Worm (Caenorhabditis elegans) whole organism, L1 larva: ENCODE data around the gene F59B10.5.
"Not testable (repeated sequence)": the region's sequence is repeated elsewhere in the genome, so short reads cannot be mapped to it uniquely, and the experiment has no call there.

ENCODE experiments used
- C16A3.4 ChIP-seq: fragments of 150-350 bp; optimal IDR thresholded peaks from 2 replicates; lab custom pipeline; 2014; ENCODE audit warnings: missing biosample characterization, missing genetic modification characterization
- ama-1 ChIP-seq: fragments of 150-350 bp; optimal IDR thresholded peaks from 2 replicates; lab custom pipeline; 2014
- blmp-1 ChIP-seq: fragments of 150-350 bp; optimal IDR thresholded peaks from 2 replicates; lab custom pipeline; 2014; ENCODE audit warnings: missing biosample characterization, missing genetic modification characterization
- egl-13 ChIP-seq: sonication (generic microtip); optimal IDR thresholded peaks from 2 replicates; lab custom pipeline; 2016; ENCODE audit warnings: missing genotype, missing genetic modification reagents, missing genetic modification characterization, missing compliant biosample characterization
- fkh-10 ChIP-seq: sonication (generic microtip); optimal IDR thresholded peaks from 2 replicates; lab custom pipeline; 2017; ENCODE audit warnings: missing biosample characterization, missing genetic modification reagents, missing genetic modification characterization
- fos-1 ChIP-seq: fragments of 150-350 bp; optimal IDR thresholded peaks from 2 replicates; lab custom pipeline; 2014; ENCODE audit warnings: missing biosample characterization, missing genetic modification characterization
- jun-1 ChIP-seq: fragments of 150-350 bp; optimal IDR thresholded peaks from 2 replicates; lab custom pipeline; 2014; ENCODE audit warnings: missing biosample characterization, missing genetic modification reagents, missing genetic modification characterization
- lin-13 ChIP-seq: fragments of 150-350 bp; optimal IDR thresholded peaks from 2 replicates; lab custom pipeline; 2014; ENCODE audit warnings: missing biosample characterization, missing genetic modification reagents, missing genetic modification characterization
- lir-3 ChIP-seq: sonication (generic microtip); optimal IDR thresholded peaks from 2 replicates; lab custom pipeline; 2016; ENCODE audit warnings: mild to moderate bottlenecking, missing genetic modification characterization, moderate library complexity, missing compliant biosample characterization; ENCODE audit not compliant: poor library complexity
- pag-3 ChIP-seq: sonication (generic microtip); optimal IDR thresholded peaks from 2 replicates; lab custom pipeline; 2017; ENCODE audit warnings: missing genetic modification characterization, mild to moderate bottlenecking, missing compliant biosample characterization, antibody characterized with exemption, borderline replicate concordance; ENCODE audit not compliant: insufficient read depth
- snpc-4 ChIP-seq: fragments of 150-350 bp; optimal IDR thresholded peaks from 2 replicates; lab custom pipeline; 2014; ENCODE audit warnings: missing biosample characterization, missing genetic modification characterization
- unc-130 ChIP-seq: fragments of 150-350 bp; optimal IDR thresholded peaks from 2 replicates; lab custom pipeline; 2017; ENCODE audit warnings: missing biosample characterization, missing genetic modification characterization, inconsistent platforms
- unc-62 ChIP-seq: fragments of 150-350 bp; optimal IDR thresholded peaks from 2 replicates; lab custom pipeline; 2014; ENCODE audit warnings: missing biosample characterization, missing genetic modification reagents, missing genetic modification characterization
- unc-98 ChIP-seq: fragments of 200-800 bp; sonication (Bioruptor generic); IDR thresholded peaks from 2 replicates; pipeline ENCODE4 v1.3.6; 2022; ENCODE audit warnings: missing genetic modification characterization, missing compliant biosample characterization

DNA sequence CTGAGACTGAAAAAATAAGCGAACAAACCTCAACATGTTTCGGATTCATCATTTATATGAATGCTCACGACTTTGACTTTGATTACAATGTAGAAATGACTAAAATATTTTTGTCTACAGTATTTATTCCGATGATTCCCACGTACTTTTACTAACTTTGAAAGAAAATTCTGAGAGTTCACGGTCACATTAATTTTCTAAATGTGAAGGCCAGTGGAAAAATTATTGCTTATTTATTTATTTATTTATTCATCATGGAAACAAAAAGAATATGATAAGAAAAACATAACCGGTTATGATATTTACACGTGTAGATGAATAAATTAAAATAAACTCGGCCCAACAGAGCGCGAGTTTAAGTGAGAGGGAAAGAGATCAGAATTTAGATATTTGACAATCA lies 30.4 kb downstream of the F59B10.5 start, which contains the start of gene ZK666.8:
- TF ChIP-seq snpc-4; egl-13 (tag; lab: Kevin White, UChicago); jun-1 (tag; lab: Kevin White, UChicago); fkh-10; lir-3 (tag; lab: Kevin White, UChicago); lin-13 (GFP tag; lab: Kevin White, UChicago); unc-130; unc-62 (GFP tag; lab: Kevin White, UChicago); pag-3 (tag; lab: Kevin White, UChicago); blmp-1; fos-1 (tag; lab: Kevin White, UChicago); unc-98 (GFP tag; lab: Robert Waterston, UW); C16A3.4 (tag; lab: Kevin White, UChicago); ama-1 (lab: Kevin White, UChicago): not testable (repeated sequence)
